Worm (Caenorhabditis elegans) whole organism, midembryonic: ENCODE data around the gene T10G3.3.

Experiments used
- T22C8.4 ChIP-seq: fragments of 200-800 bp; sonication (Bioruptor generic); IDR thresholded peaks from 2 replicates; pipeline ENCODE4 v1.3.6; 2022; ENCODE audit warnings: missing genetic modification characterization, missing compliant biosample characterization
- cog-1 ChIP-seq: sonication (generic microtip); optimal IDR thresholded peaks from 2 replicates; lab custom pipeline; 2016; ENCODE audit warnings: missing genetic modification characterization, missing compliant biosample characterization
- flt-1 ChIP-seq: fragments of 200-800 bp; sonication (Bioruptor generic); IDR thresholded peaks from 2 replicates; pipeline ENCODE4 v1.3.6; 2022; ENCODE audit warnings: missing genetic modification characterization, missing compliant biosample characterization
- klf-2 ChIP-seq: fragments of 200-800 bp; sonication (Bioruptor generic); conservative IDR thresholded peaks from 2 replicates; pipeline ENCODE4 v1.3.6; 2022; ENCODE audit warnings: missing genetic modification reagents, missing genetic modification characterization, missing compliant biosample characterization
- med-1 ChIP-seq: sonication (generic microtip); optimal IDR thresholded peaks from 2 replicates; lab custom pipeline; 2017; ENCODE audit warnings: missing genetic modification characterization, mild to moderate bottlenecking, missing compliant biosample characterization, antibody characterized with exemption, missing genetic modification reagents; ENCODE audit not compliant: insufficient read depth
- ref-1 ChIP-seq: fragments of 200-800 bp; sonication (Bioruptor generic); conservative IDR thresholded peaks from 2 replicates; pipeline ENCODE4 v1.3.6; 2022; ENCODE audit warnings: missing genetic modification reagents, missing genetic modification characterization, missing compliant biosample characterization
- tab-1 ChIP-seq: fragments of 200-800 bp; sonication (Bioruptor generic); IDR thresholded peaks from 2 replicates; pipeline ENCODE4 v1.3.6; 2022; ENCODE audit warnings: missing genetic modification characterization, missing compliant biosample characterization
- ztf-23 ChIP-seq: fragments of 200-800 bp; sonication (Bioruptor generic); IDR thresholded peaks from 2 replicates; pipeline ENCODE4 v1.3.6; 2022; ENCODE audit warnings: missing genetic modification reagents, missing genetic modification characterization, missing compliant biosample characterization
- ztf-29 ChIP-seq: fragments of 200-800 bp; sonication (Bioruptor generic); IDR thresholded peaks from 2 replicates; pipeline ENCODE4 v1.3.6; 2022; ENCODE audit warnings: missing genetic modification reagents, missing genetic modification characterization, missing compliant biosample characterization

The T10G3.3 gene

DNA sequence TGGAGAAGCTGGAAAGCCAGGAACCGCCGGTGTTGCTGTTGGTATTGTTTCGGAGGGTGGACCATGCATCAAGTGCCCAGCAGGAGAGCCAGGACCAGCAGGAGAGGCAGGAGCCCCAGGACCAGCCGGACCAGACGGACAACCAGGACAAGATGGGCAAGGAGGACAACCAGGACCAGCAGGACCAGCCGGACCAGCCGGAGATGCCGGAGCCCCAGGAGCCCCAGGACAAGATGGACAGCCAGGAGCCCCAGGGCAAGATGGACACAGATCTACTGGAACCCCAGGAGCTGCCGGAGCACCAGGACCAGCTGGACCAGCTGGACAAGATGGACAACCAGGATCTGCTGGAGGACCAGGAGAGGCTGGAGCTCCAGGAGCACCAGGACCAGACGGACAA lies 47.2 kb downstream of the T10G3.3 start:
- TF ChIP-seq ztf-29 (GFP tag; lab: Robert Waterston, UW) (no peak), ztf-23 (GFP tag; lab: Robert Waterston, UW) (no peak), tab-1 (GFP tag; lab: Robert Waterston, UW) (no peak), T22C8.4 (GFP tag; lab: Robert Waterston, UW) (no peak), ref-1 (GFP tag; lab: Robert Waterston, UW) (no peak), flt-1 (GFP tag; lab: Robert Waterston, UW) (no peak), klf-2 (no peak), med-1 (GFP tag; lab: Kevin White, UChicago) (no peak), cog-1 (no peak)

DNA sequence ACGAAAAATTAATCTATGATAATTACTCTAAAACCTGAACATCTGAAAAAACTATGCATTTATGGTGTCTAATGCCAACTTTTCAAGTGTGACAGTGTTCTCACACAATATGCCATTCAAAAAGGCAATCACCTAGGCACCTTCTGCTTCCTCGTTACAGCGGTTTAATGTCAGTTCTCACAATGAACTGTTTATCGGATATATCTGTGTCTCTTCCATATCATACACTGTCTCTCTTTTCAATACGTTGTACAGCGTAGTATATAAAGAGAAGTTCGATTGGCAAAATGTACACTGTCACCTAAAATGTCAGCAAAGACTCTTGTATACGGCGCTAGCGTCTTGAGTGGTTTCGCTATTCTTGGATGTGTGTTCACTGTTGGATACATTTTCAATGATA lies 48.3 kb downstream of the T10G3.3 start, which contains the start of gene col-162:
col-162 (plus strand) TSS at position 301 of the 400 bp plus-strand sequence.
- TF ChIP-seq med-1 (GFP tag; lab: Kevin White, UChicago) (no peak), klf-2 (no peak), ref-1 (GFP tag; lab: Robert Waterston, UW) (no peak), tab-1 (GFP tag; lab: Robert Waterston, UW) (no peak), cog-1 (no peak), flt-1 (GFP tag; lab: Robert Waterston, UW) (no peak), T22C8.4 (GFP tag; lab: Robert Waterston, UW) (no peak), ztf-29 (GFP tag; lab: Robert Waterston, UW) (no peak), ztf-23 (GFP tag; lab: Robert Waterston, UW) (no peak)

DNA sequence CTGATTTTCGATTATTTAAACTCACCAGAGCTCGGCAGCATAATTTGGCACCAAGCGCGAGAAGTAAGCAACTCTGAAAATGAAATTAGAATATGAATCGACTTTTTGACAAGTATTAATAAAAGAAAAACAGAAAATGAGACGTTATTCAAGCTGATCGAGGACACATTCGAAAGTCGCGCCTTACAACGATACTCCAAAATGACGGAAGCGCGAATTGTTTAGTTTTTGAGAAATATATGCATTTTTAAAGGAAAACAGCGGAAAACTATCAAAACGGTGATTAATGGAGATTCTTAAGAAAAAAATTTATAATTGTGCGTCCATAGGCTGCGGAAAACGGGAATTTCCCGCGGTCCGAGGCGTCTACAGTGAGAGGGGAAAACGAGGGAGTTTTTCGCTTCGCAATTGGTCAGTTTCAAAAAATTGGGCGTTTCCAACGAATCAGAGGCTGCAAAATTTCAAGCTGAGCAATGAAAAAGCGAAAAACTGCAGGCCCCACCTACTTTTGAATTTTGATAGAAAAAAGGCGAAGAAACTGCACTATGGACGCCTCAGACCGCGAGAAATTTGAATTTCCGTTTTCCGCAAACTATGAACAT lies 52.4 kb downstream of the T10G3.3 start, which contains the start of gene mes-4:
mes-4 (minus strand) TSS at position 73 of the 602 bp plus-strand sequence.
- TF ChIP-seq tab-1 (GFP tag; lab: Robert Waterston, UW) (no peak), ztf-23 (GFP tag; lab: Robert Waterston, UW) (no peak), med-1 (GFP tag; lab: Kevin White, UChicago) (no peak), klf-2 (no peak)
